Fruit fly (Drosophila melanogaster) whole organism, embryonic: ENCODE measurements around the gene AstA.

Experiments used
- CG10321 ChIP-seq: fragments of 200-800 bp; sonication (Bioruptor generic); IDR thresholded peaks from 2 replicates; pipeline ENCODE4 v1.3.6; 2022; ENCODE audit warnings: missing biosample characterization, missing genetic modification characterization
- CG6654 ChIP-seq: fragments of 200-800 bp; sonication (Bioruptor generic); optimal IDR thresholded peaks from 2 replicates; lab custom pipeline; 2017; ENCODE audit warnings: missing biosample characterization, mild to moderate bottlenecking, missing genetic modification characterization

DNA sequence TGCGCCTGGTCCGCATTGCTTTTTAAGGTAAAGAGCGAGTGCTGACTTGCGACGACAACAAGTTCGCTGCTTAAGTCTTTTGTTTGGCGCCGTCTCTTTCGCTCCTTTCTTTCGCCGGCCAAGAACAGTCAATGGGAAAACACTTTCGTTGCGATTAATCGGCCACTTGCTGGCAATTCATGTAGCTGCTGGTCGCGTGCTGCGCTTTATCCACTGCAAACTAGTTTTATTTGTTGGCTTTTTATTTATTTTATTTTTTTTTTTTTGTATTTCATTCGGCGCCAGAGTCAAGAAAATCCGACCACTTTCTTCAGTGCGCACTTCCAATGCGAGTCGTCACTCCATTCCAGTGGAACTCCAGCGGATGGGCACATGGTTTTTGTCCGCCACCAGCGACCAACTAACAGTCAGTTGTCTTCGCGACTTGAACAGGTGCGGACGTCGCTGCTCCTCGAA is 52.5 kb downstream of the AstA start, which contains the start of the genes CG13627 and CG46316:
- TF ChIP-seq CG10321 (GFP tag; lab: Robert Waterston, UW) (no peak), CG6654 (no peak)
